Fruit fly (Drosophila melanogaster) whole organism, embryonic: ENCODE measurements around the gene CG2182.

Experiments
- Blimp-1 ChIP-seq: fragments of 200-800 bp; sonication (Bioruptor generic); optimal IDR thresholded peaks from 3 replicates; lab custom pipeline; 2018; ENCODE audit warnings: missing biosample characterization, missing genetic modification characterization, mild to moderate bottlenecking, moderate library complexity, missing genetic modification reagents
- CG10462 ChIP-seq: fragments of 200-800 bp; sonication (Bioruptor generic); optimal IDR thresholded peaks from 2 replicates; lab custom pipeline; 2016; ENCODE audit warnings: missing biosample characterization, missing genetic modification characterization
- CG10959 ChIP-seq: fragments of 200-800 bp; sonication (Bioruptor generic); IDR thresholded peaks from 2 replicates; pipeline ENCODE4 v1.3.6; 2022; ENCODE audit warnings: missing biosample characterization, missing genetic modification characterization
- CG12071 ChIP-seq: fragments of 200-800 bp; sonication (Bioruptor generic); optimal IDR thresholded peaks from 3 replicates; lab custom pipeline; 2018; ENCODE audit warnings: missing biosample characterization, mild to moderate bottlenecking, missing genetic modification characterization
- CG12391 ChIP-seq: fragments of 200-800 bp; sonication (Bioruptor generic); optimal IDR thresholded peaks from 3 replicates; lab custom pipeline; 2018; ENCODE audit warnings: missing biosample characterization, mild to moderate bottlenecking, missing genetic modification characterization, moderate library complexity
- CG12659 ChIP-seq: fragments of 200-800 bp; sonication (Bioruptor generic); optimal IDR thresholded peaks from 3 replicates; lab custom pipeline; 2017; ENCODE audit warnings: mild to moderate bottlenecking, missing biosample characterization, missing genetic modification reagents, missing genetic modification characterization
- CG13123 ChIP-seq: fragments of 200-800 bp; sonication (Bioruptor generic); optimal IDR thresholded peaks from 2 replicates; lab custom pipeline; 2016; ENCODE audit warnings: missing biosample characterization, missing genetic modification characterization
- CG14014 ChIP-seq: fragments of 200-800 bp; sonication (Bioruptor generic); IDR thresholded peaks from 2 replicates; pipeline ENCODE4 v1.3.6; 2022; ENCODE audit warnings: missing biosample characterization, missing genetic modification characterization
- CG14441 ChIP-seq: fragments of 200-800 bp; sonication (Bioruptor generic); IDR thresholded peaks from 2 replicates; pipeline ENCODE4 v1.3.6; 2022; ENCODE audit warnings: missing biosample characterization, missing genetic modification characterization
- CG14710 ChIP-seq: fragments of 200-800 bp; sonication (Bioruptor generic); optimal IDR thresholded peaks from 3 replicates; lab custom pipeline; 2019; ENCODE audit warnings: missing biosample characterization, mild to moderate bottlenecking, missing genetic modification characterization, moderate library complexity
- CG15011 ChIP-seq: fragments of 200-800 bp; sonication (Bioruptor generic); optimal IDR thresholded peaks from 3 replicates; lab custom pipeline; 2018; ENCODE audit warnings: missing biosample characterization, mild to moderate bottlenecking, missing genetic modification characterization
- CG15269 ChIP-seq: fragments of 200-800 bp; sonication (Bioruptor generic); optimal IDR thresholded peaks from 2 replicates; lab custom pipeline; 2018; ENCODE audit warnings: missing biosample characterization, mild to moderate bottlenecking, missing genetic modification characterization, moderate library complexity
- CG1529 ChIP-seq: fragments of 200-800 bp; sonication (Bioruptor generic); optimal IDR thresholded peaks from 3 replicates; lab custom pipeline; 2018; ENCODE audit warnings: missing biosample characterization, missing genetic modification characterization
- CG17359 ChIP-seq: fragments of 200-800 bp; sonication (Bioruptor generic); optimal IDR thresholded peaks from 3 replicates; lab custom pipeline; 2018; ENCODE audit warnings: missing biosample characterization, mild to moderate bottlenecking, missing genetic modification characterization, moderate library complexity
- CG2116 ChIP-seq: fragments of 200-800 bp; sonication (Bioruptor generic); optimal IDR thresholded peaks from 3 replicates; lab custom pipeline; 2018; ENCODE audit warnings: missing biosample characterization, mild to moderate bottlenecking, missing genetic modification characterization
- CG30403 ChIP-seq: fragments of 200-800 bp; sonication (Bioruptor generic); optimal IDR thresholded peaks from 3 replicates; lab custom pipeline; 2016; ENCODE audit warnings: missing biosample characterization, missing genetic modification characterization
- CG42726 ChIP-seq: fragments of 200-800 bp; sonication (Bioruptor generic); IDR thresholded peaks from 2 replicates; pipeline ENCODE4 v1.3.6; 2022; ENCODE audit warnings: missing biosample characterization, missing genetic modification characterization; ENCODE audit not compliant: partially characterized antibody
- CG43689 ChIP-seq: fragments of 200-800 bp; sonication (Bioruptor generic); IDR thresholded peaks from 2 replicates; pipeline ENCODE4 v1.3.6; 2022; ENCODE audit warnings: missing biosample characterization, missing genetic modification characterization
- CG6654 ChIP-seq: fragments of 200-800 bp; sonication (Bioruptor generic); optimal IDR thresholded peaks from 2 replicates; lab custom pipeline; 2017; ENCODE audit warnings: missing biosample characterization, mild to moderate bottlenecking, missing genetic modification characterization
- CG7372 ChIP-seq: fragments of 200-800 bp; sonication (Bioruptor generic); IDR thresholded peaks from 2 replicates; pipeline ENCODE4 v1.3.6; 2022; ENCODE audit warnings: missing biosample characterization, missing genetic modification characterization
- CG8924 ChIP-seq: fragments of 200-800 bp; optimal IDR thresholded peaks from 3 replicates; lab custom pipeline; 2019; ENCODE audit warnings: missing biosample characterization, mild to moderate bottlenecking, missing genetic modification characterization, moderate library complexity
- CG9932 ChIP-seq: fragments of 200-800 bp; sonication (Bioruptor generic); IDR thresholded peaks from 2 replicates; pipeline ENCODE4 v1.3.6; 2022; ENCODE audit warnings: missing biosample characterization, missing genetic modification characterization
- CoRest ChIP-seq: fragments of 200-800 bp; sonication (Bioruptor generic); optimal IDR thresholded peaks from 3 replicates; lab custom pipeline; 2018; ENCODE audit warnings: missing biosample characterization, mild to moderate bottlenecking, missing genetic modification characterization, moderate library complexity
- D19B ChIP-seq: fragments of 200-800 bp; sonication (Bioruptor generic); optimal IDR thresholded peaks from 2 replicates; lab custom pipeline; 2017; ENCODE audit warnings: missing biosample characterization, mild to moderate bottlenecking, missing genetic modification characterization
- ERR ChIP-seq: fragments of 200-800 bp; sonication (Bioruptor generic); optimal IDR thresholded peaks from 2 replicates; lab custom pipeline; 2016; ENCODE audit warnings: missing biosample characterization, missing genetic modification characterization
- Hr39 ChIP-seq: fragments of >200 bp; optimal IDR thresholded peaks from 2 replicates; lab custom pipeline; 2017
- Max ChIP-seq: fragments of 200-800 bp; sonication (Bioruptor generic); optimal IDR thresholded peaks from 2 replicates; lab custom pipeline; 2016; ENCODE audit warnings: missing biosample characterization, mild to moderate bottlenecking, missing genetic modification characterization
- Ptx1 ChIP-seq: fragments of 200-800 bp; sonication (Bioruptor generic); IDR thresholded peaks from 2 replicates; pipeline ENCODE4 v1.3.6; 2022; ENCODE audit warnings: missing biosample characterization, missing genetic modification characterization
- YL-1 ChIP-seq: fragments of 200-800 bp; sonication (Bioruptor generic); optimal IDR thresholded peaks from 3 replicates; lab custom pipeline; 2017; ENCODE audit warnings: missing biosample characterization, mild to moderate bottlenecking, missing genetic modification characterization
- ab ChIP-seq: fragments of 200-800 bp; sonication (Bioruptor generic); optimal IDR thresholded peaks from 2 replicates; lab custom pipeline; 2016; ENCODE audit warnings: missing biosample characterization, missing genetic modification characterization
- cas ChIP-seq: fragments of 200-800 bp; sonication (Bioruptor generic); IDR thresholded peaks from 2 replicates; pipeline ENCODE4 v1.3.6; 2022; ENCODE audit warnings: missing biosample characterization, missing genetic modification characterization
- cg ChIP-seq: fragments of 200-800 bp; sonication (Bioruptor generic); optimal IDR thresholded peaks from 3 replicates; lab custom pipeline; 2019; ENCODE audit warnings: missing biosample characterization, mild to moderate bottlenecking, missing genetic modification characterization, moderate library complexity
- chif ChIP-seq, 2 experiments: fragments of 200-800 bp; sonication (Bioruptor generic); optimal IDR thresholded peaks; 3 replicates each; lab custom pipeline; 2016; ENCODE audit warnings: missing biosample characterization in 2 of 2, missing genetic modification characterization in 2 of 2
- danr ChIP-seq: fragments of 200-800 bp; sonication (Bioruptor generic); IDR thresholded peaks from 2 replicates; pipeline ENCODE4 v1.3.6; 2022; ENCODE audit warnings: missing biosample characterization, missing genetic modification characterization
- dmrt11E ChIP-seq: fragments of 200-800 bp; sonication (Bioruptor generic); optimal IDR thresholded peaks from 3 replicates; lab custom pipeline; 2018; ENCODE audit warnings: missing biosample characterization, mild to moderate bottlenecking, missing genetic modification characterization, moderate library complexity
- dpn ChIP-seq, 2 experiments: fragments of 200-800 bp; sonication (Bioruptor generic); optimal IDR thresholded peaks; 3 replicates each; lab custom pipeline; 2016; ENCODE audit warnings: missing biosample characterization in 2 of 2, missing genetic modification characterization in 2 of 2
- knrl ChIP-seq: fragments of 200-800 bp; sonication (Bioruptor generic); IDR thresholded peaks from 3 replicates; pipeline ENCODE4 v1.3.6; 2022; ENCODE audit warnings: missing biosample characterization, missing genetic modification characterization; ENCODE audit not compliant: partially characterized antibody
- lmd ChIP-seq: fragments of 200-800 bp; sonication (Bioruptor generic); IDR thresholded peaks from 2 replicates; pipeline ENCODE4 v1.3.6; 2022; ENCODE audit warnings: missing biosample characterization, missing genetic modification characterization
- org-1 ChIP-seq: fragments of 200-800 bp; sonication (Bioruptor generic); optimal IDR thresholded peaks from 2 replicates; lab custom pipeline; 2017; ENCODE audit warnings: missing biosample characterization, missing genetic modification characterization
- peb ChIP-seq: fragments of 200-800 bp; sonication (Bioruptor generic); IDR thresholded peaks from 2 replicates; pipeline ENCODE4 v1.3.6; 2022; ENCODE audit warnings: missing biosample characterization, missing genetic modification characterization
- pfk ChIP-seq: fragments of 200-800 bp; sonication (Bioruptor generic); optimal IDR thresholded peaks from 2 replicates; lab custom pipeline; 2018; ENCODE audit warnings: missing biosample characterization, mild to moderate bottlenecking, missing genetic modification characterization, moderate library complexity
- pho ChIP-seq: fragments of 200-800 bp; sonication (Bioruptor generic); optimal IDR thresholded peaks from 2 replicates; lab custom pipeline; 2016; ENCODE audit warnings: missing biosample characterization, missing genetic modification characterization
- rib ChIP-seq: fragments of 200-800 bp; sonication (Bioruptor generic); IDR thresholded peaks from 2 replicates; pipeline ENCODE4 v1.3.6; 2022; ENCODE audit warnings: missing biosample characterization, missing genetic modification characterization
- sim ChIP-seq: fragments of 200-800 bp; sonication (Bioruptor generic); IDR thresholded peaks from 2 replicates; pipeline ENCODE4 v1.3.6; 2022; ENCODE audit warnings: missing biosample characterization, missing genetic modification characterization
- sisA ChIP-seq: fragments of 200-800 bp; sonication (Bioruptor generic); IDR thresholded peaks from 2 replicates; pipeline ENCODE4 v1.3.6; 2022; ENCODE audit warnings: missing biosample characterization, missing genetic modification characterization
- slp2 ChIP-seq: fragments of 200-800 bp; sonication (Bioruptor generic); optimal IDR thresholded peaks from 2 replicates; lab custom pipeline; 2016; ENCODE audit warnings: missing biosample characterization, missing genetic modification characterization
- sob ChIP-seq: fragments of 200-800 bp; sonication (Bioruptor generic); IDR thresholded peaks from 2 replicates; pipeline ENCODE4 v1.3.6; 2022; ENCODE audit warnings: missing biosample characterization, missing genetic modification characterization
- tup ChIP-seq: fragments of 200-800 bp; sonication (Bioruptor generic); optimal IDR thresholded peaks from 2 replicates; lab custom pipeline; 2016; ENCODE audit warnings: missing biosample characterization, mild to moderate bottlenecking, missing genetic modification characterization, moderate library complexity
- yki ChIP-seq: fragments of >200 bp; optimal IDR thresholded peaks from 3 replicates; lab custom pipeline; 2018
- z ChIP-seq: fragments of 200-800 bp; sonication (Bioruptor generic); IDR thresholded peaks from 3 replicates; pipeline ENCODE4 v1.3.6; 2022; ENCODE audit warnings: missing biosample characterization, missing genetic modification characterization
- zf30C ChIP-seq: fragments of 200-800 bp; sonication (Bioruptor generic); optimal IDR thresholded peaks from 3 replicates; lab custom pipeline; 2018; ENCODE audit warnings: missing biosample characterization, mild to moderate bottlenecking, missing genetic modification characterization

CG2182 gene

dm6 chr3R:5660198-5660893 is 634 bp upstream of the CG2182 start, which contains the start of gene Wdr33 (continued):
- TF ChIP-seq peb (GFP tag; lab: Robert Waterston, UW) (no peak), CG6654 (GFP tag; lab: Kevin White, UChicago) (no peak), CG1529 (GFP tag; lab: Kevin White, UChicago) (peak; percentile 8), CG17359 (tag; lab: Kevin White, UChicago) (peak; percentile 16), Ptx1 (GFP tag; lab: Robert Waterston, UW) (peak; percentile 25; the same call in 1 of the 2 replicates), sim (GFP tag; lab: Robert Waterston, UW) (no peak), CG12391 (tag; lab: Kevin White, UChicago) (peak; percentile 60), rib (GFP tag; lab: Robert Waterston, UW) (no peak), CoRest (tag; lab: Kevin White, UChicago) (peak; percentile 71), tup (no peak), CG10959 (GFP tag; lab: Robert Waterston, UW) (no peak), Blimp-1 (no peak), chif (GFP tag; optimal IDR thresholded peaks at IDR 0.05; lab: Kevin White, UChicago) (no peak), Max (GFP tag; lab: Kevin White, UChicago) (no peak), pfk (GFP tag; lab: Kevin White, UChicago) (no peak), danr (GFP tag; lab: Robert Waterston, UW) (0 out of 2 replicates have a peak, but pooled peaks have one; percentile 17), dmrt11E (tag; lab: Kevin White, UChicago) (peak; percentile 28), CG42726 (peak; percentile 68; the same call in 1 of the 2 replicates), ERR (no peak), CG30403 (peak; percentile 58), yki (lab: Kevin White, UChicago) (no peak), YL-1 (GFP tag; lab: Kevin White, UChicago) (peak; percentile 14), zf30C (GFP tag; lab: Kevin White, UChicago) (no peak), pho (GFP tag; lab: Kevin White, UChicago) (no peak), CG14441 (peak; percentile 26; the same call in 1 of the 2 replicates), CG15011 (GFP tag; lab: Kevin White, UChicago) (no peak), slp2 (GFP tag; lab: Kevin White, UChicago) (no peak), cas (no peak), CG12659 (GFP tag; lab: Kevin White, UChicago) (peak; percentile 43), CG9932 (GFP tag; lab: Robert Waterston, UW) (peak; percentile 46; the same call in 1 of the 2 replicates), cg (peak; percentile 64), CG10462 (peak; percentile 45), sob (no peak; the same call in 1 of the 2 replicates), CG14710 (tag; lab: Kevin White, UChicago) (peak; percentile 59), CG7372 (GFP tag; lab: Robert Waterston, UW) (no peak), CG8924 (tag; lab: Kevin White, UChicago) (peak; percentile 36), org-1 (no peak), D19B (GFP tag; lab: Kevin White, UChicago) (no peak), CG43689 (GFP tag; lab: Robert Waterston, UW) (no peak), knrl (GFP tag; lab: Robert Waterston, UW) (peak; percentile 94), CG2116 (peak; percentile 39), CG13123 (no peak), lmd (GFP tag; lab: Robert Waterston, UW) (peak; percentile 53), CG12071 (GFP tag; lab: Kevin White, UChicago) (no peak), Hr39 (lab: Kevin White, UChicago) (no peak), CG15269 (tag; lab: Kevin White, UChicago) (peak; percentile 37), z (GFP tag; lab: Robert Waterston, UW) (no peak), ab (GFP tag; lab: Kevin White, UChicago) (no peak), CG14014 (GFP tag; lab: Robert Waterston, UW) (no peak), sisA (GFP tag; lab: Robert Waterston, UW) (peak; percentile 25; the same call in 1 of the 2 replicates), dpn (GFP tag; optimal IDR thresholded peaks at IDR 0.05; lab: Kevin White, UChicago) (no peak)
